Worm (Caenorhabditis elegans) whole organism, young adult: ENCODE results near the gene ubc-22.
A peak's percentile ranks its signal among the peaks of the same experiment; 100 is the strongest.

Experiments used
- C17E4.6 ChIP-seq: fragments of 200-800 bp; sonication (Bioruptor generic); IDR thresholded peaks from 2 replicates; pipeline ENCODE4 v1.3.6; 2022; ENCODE audit warnings: missing genetic modification reagents, missing genetic modification characterization, missing compliant biosample characterization
- D2030.7 ChIP-seq: fragments of 200-800 bp; sonication (Bioruptor generic); IDR thresholded peaks from 2 replicates; pipeline ENCODE4 v1.3.6; 2022; ENCODE audit warnings: missing genetic modification reagents, missing genetic modification characterization, missing compliant biosample characterization
- F57C9.4 ChIP-seq: sonication (generic microtip); optimal IDR thresholded peaks from 2 replicates; lab custom pipeline; 2017; ENCODE audit warnings: mild to moderate bottlenecking, missing genetic modification characterization, missing compliant biosample characterization
- K11D2.4 ChIP-seq: fragments of 200-800 bp; sonication (Bioruptor generic); IDR thresholded peaks from 2 replicates; pipeline ENCODE4 v1.3.6; 2022; ENCODE audit warnings: missing genetic modification reagents, missing genetic modification characterization, missing compliant biosample characterization
- Y95B8A.8 ChIP-seq: fragments of 200-800 bp; sonication (Bioruptor generic); IDR thresholded peaks from 2 replicates; pipeline ENCODE4 v1.3.6; 2022; ENCODE audit warnings: missing genetic modification reagents, missing genetic modification characterization, missing compliant biosample characterization
- aptf-2 ChIP-seq: fragments of 200-800 bp; sonication (Bioruptor generic); conservative IDR thresholded peaks from 2 replicates; pipeline ENCODE4 v1.3.6; 2022; ENCODE audit warnings: missing genetic modification reagents, missing genetic modification characterization, missing compliant biosample characterization
- aptf-3 ChIP-seq: fragments of 200-800 bp; sonication (Bioruptor generic); IDR thresholded peaks from 2 replicates; pipeline ENCODE4 v1.3.6; 2022; ENCODE audit warnings: missing genetic modification characterization, missing compliant biosample characterization
- athp-1 ChIP-seq: sonication (generic microtip); optimal IDR thresholded peaks from 2 replicates; lab custom pipeline; 2017; ENCODE audit warnings: mild to moderate bottlenecking, missing genetic modification characterization, missing compliant biosample characterization
- attf-6 ChIP-seq: fragments of 200-800 bp; sonication (Bioruptor generic); IDR thresholded peaks from 2 replicates; pipeline ENCODE4 v1.3.6; 2022; ENCODE audit warnings: missing genetic modification reagents, missing genetic modification characterization, missing compliant biosample characterization
- cebp-1 ChIP-seq, 2 experiments: fragments of 200-800 bp in 1 of 2; sonication (Bioruptor generic) in 1 of 2; sonication (generic microtip) in 1 of 2; IDR thresholded peaks in 1 of 2; optimal IDR thresholded peaks in 1 of 2; 2 replicates each; pipeline versions ENCODE4 v1.3.6 to Lab custom; 2017 to 2022; ENCODE audit warnings: missing compliant biosample characterization in 2 of 2, missing genetic modification characterization in 2 of 2, mild to moderate bottlenecking in 1 of 2, missing genetic modification reagents in 1 of 2, moderate library complexity in 1 of 2
- ceh-100 ChIP-seq: fragments of 200-800 bp; sonication (Bioruptor generic); IDR thresholded peaks from 2 replicates; pipeline ENCODE4 v1.3.6; 2022; ENCODE audit warnings: missing genetic modification reagents, missing genetic modification characterization, missing compliant biosample characterization
- ceh-40 ChIP-seq: fragments of 200-800 bp; sonication (Bioruptor generic); IDR thresholded peaks from 2 replicates; pipeline ENCODE4 v1.3.6; 2022; ENCODE audit warnings: missing genetic modification characterization, missing compliant biosample characterization
- chd-7 ChIP-seq: sonication (generic microtip); optimal IDR thresholded peaks from 2 replicates; lab custom pipeline; 2016; ENCODE audit warnings: mild to moderate bottlenecking, missing genetic modification characterization, moderate library complexity, missing compliant biosample characterization
- die-1 ChIP-seq: sonication (generic microtip); optimal IDR thresholded peaks from 2 replicates; lab custom pipeline; 2016; ENCODE audit warnings: missing genotype, mild to moderate bottlenecking, missing genetic modification characterization, missing compliant biosample characterization
- egl-44 ChIP-seq: fragments of 200-800 bp; sonication (Bioruptor generic); IDR thresholded peaks from 2 replicates; pipeline ENCODE4 v1.3.6; 2022; ENCODE audit warnings: missing genetic modification reagents, missing genetic modification characterization, missing compliant biosample characterization
- hmg-1.2 ChIP-seq: fragments of 200-800 bp; sonication (Bioruptor generic); IDR thresholded peaks from 2 replicates; pipeline ENCODE4 v1.3.6; 2022; ENCODE audit warnings: missing genetic modification reagents, missing genetic modification characterization, missing compliant biosample characterization
- hsf-1 ChIP-seq: fragments of 200-800 bp; sonication (Bioruptor generic); IDR thresholded peaks from 2 replicates; pipeline ENCODE4 v1.3.6; 2022; ENCODE audit warnings: missing genetic modification reagents, missing genetic modification characterization, missing compliant biosample characterization
- lin-26 ChIP-seq: fragments of 200-800 bp; sonication (Bioruptor generic); IDR thresholded peaks from 2 replicates; pipeline ENCODE4 v1.3.6; 2022; ENCODE audit warnings: missing genetic modification reagents, missing genetic modification characterization, missing compliant biosample characterization
- lin-40 ChIP-seq: sonication (generic microtip); optimal IDR thresholded peaks from 2 replicates; lab custom pipeline; 2016; ENCODE audit warnings: missing genetic modification characterization, mild to moderate bottlenecking, missing compliant biosample characterization, missing genotype, missing genetic modification reagents
- lsy-27 ChIP-seq: sonication (generic microtip); optimal IDR thresholded peaks from 2 replicates; lab custom pipeline; 2017; ENCODE audit warnings: missing genetic modification characterization, mild to moderate bottlenecking, missing compliant biosample characterization, antibody characterized with exemption, missing genotype, borderline replicate concordance; ENCODE audit not compliant: insufficient read depth
- mes-4 ChIP-seq: sonication (generic microtip); optimal IDR thresholded peaks from 2 replicates; lab custom pipeline; 2016; ENCODE audit warnings: missing genotype, missing genetic modification characterization, missing compliant biosample characterization
- mxl-1 ChIP-seq: sonication (generic microtip); optimal IDR thresholded peaks from 2 replicates; lab custom pipeline; 2016; ENCODE audit warnings: missing genetic modification characterization, missing compliant biosample characterization
- nfyb-1 ChIP-seq: fragments of 200-800 bp; sonication (Bioruptor generic); IDR thresholded peaks from 2 replicates; pipeline ENCODE4 v1.3.6; 2022; ENCODE audit warnings: missing genetic modification reagents, missing genetic modification characterization, missing compliant biosample characterization
- nhr-27 ChIP-seq: fragments of 200-800 bp; sonication (Bioruptor generic); optimal IDR thresholded peaks from 2 replicates; lab custom pipeline; 2018; ENCODE audit warnings: mild to moderate bottlenecking, missing genetic modification characterization, moderate library complexity, missing compliant biosample characterization
- rec-8 ChIP-seq, 2 experiments: sonication (generic microtip); optimal IDR thresholded peaks; 2 replicates each; lab custom pipeline; 2016; ENCODE audit warnings: mild to moderate bottlenecking in 2 of 2, missing genetic modification characterization in 2 of 2, missing genetic modification reagents in 2 of 2, missing genotype in 2 of 2, missing biosample characterization in 1 of 2, missing compliant biosample characterization in 1 of 2, moderate library complexity in 1 of 2
- rpc-1 ChIP-seq, 2 experiments: fragments of 150-350 bp in 1 of 2; sonication (generic microtip) in 1 of 2; optimal IDR thresholded peaks; 2 replicates each; lab custom pipeline; 2014 to 2018; ENCODE audit warnings: missing biosample characterization in 1 of 2, missing genetic modification characterization in 1 of 2, missing genetic modification reagents in 1 of 2, missing genotype in 1 of 2
- sdz-38 ChIP-seq: sonication (generic microtip); optimal IDR thresholded peaks from 2 replicates; lab custom pipeline; 2016; ENCODE audit warnings: missing genotype, missing genetic modification characterization, missing compliant biosample characterization
- snpc-4 ChIP-seq, 5 experiments: fragments of 150-350 bp in 1 of 5; sonication (generic microtip) in 4 of 5; optimal IDR thresholded peaks; 2 replicates each; lab custom pipeline; 2014 to 2018; ENCODE audit warnings: missing genetic modification characterization in 5 of 5, missing biosample characterization in 3 of 5, antibody characterized with exemption in 2 of 5, mild to moderate bottlenecking in 2 of 5, missing compliant biosample characterization in 2 of 5, missing genotype in 2 of 5, moderate library complexity in 2 of 5, missing genetic modification reagents in 1 of 5
- somi-1 ChIP-seq: fragments of 200-800 bp; sonication (Bioruptor generic); optimal IDR thresholded peaks from 2 replicates; lab custom pipeline; 2018; ENCODE audit warnings: mild to moderate bottlenecking, missing genetic modification characterization, missing compliant biosample characterization
- tbp1 ChIP-seq: fragments of 200-800 bp; sonication (Bioruptor generic); optimal IDR thresholded peaks from 2 replicates; lab custom pipeline; 2018; ENCODE audit warnings: mild to moderate bottlenecking, missing genetic modification characterization, missing compliant biosample characterization
- tlf-1 ChIP-seq: fragments of 200-800 bp; sonication (Bioruptor generic); optimal IDR thresholded peaks from 2 replicates; lab custom pipeline; 2018; ENCODE audit warnings: mild to moderate bottlenecking, missing genetic modification characterization, missing compliant biosample characterization
- zim-3 ChIP-seq: sonication (generic microtip); optimal IDR thresholded peaks from 2 replicates; lab custom pipeline; 2017; ENCODE audit warnings: mild to moderate bottlenecking, missing genetic modification characterization, moderate library complexity, missing compliant biosample characterization
- ztf-18 ChIP-seq: sonication (generic microtip); optimal IDR thresholded peaks from 2 replicates; lab custom pipeline; 2016; ENCODE audit warnings: missing genotype, mild to moderate bottlenecking, missing genetic modification characterization, missing compliant biosample characterization
- ztf-25 ChIP-seq: fragments of 200-800 bp; sonication (Bioruptor generic); IDR thresholded peaks from 2 replicates; pipeline ENCODE4 v1.3.6; 2022; ENCODE audit warnings: missing genetic modification reagents, missing genetic modification characterization, missing compliant biosample characterization

The ubc-22 gene

DNA sequence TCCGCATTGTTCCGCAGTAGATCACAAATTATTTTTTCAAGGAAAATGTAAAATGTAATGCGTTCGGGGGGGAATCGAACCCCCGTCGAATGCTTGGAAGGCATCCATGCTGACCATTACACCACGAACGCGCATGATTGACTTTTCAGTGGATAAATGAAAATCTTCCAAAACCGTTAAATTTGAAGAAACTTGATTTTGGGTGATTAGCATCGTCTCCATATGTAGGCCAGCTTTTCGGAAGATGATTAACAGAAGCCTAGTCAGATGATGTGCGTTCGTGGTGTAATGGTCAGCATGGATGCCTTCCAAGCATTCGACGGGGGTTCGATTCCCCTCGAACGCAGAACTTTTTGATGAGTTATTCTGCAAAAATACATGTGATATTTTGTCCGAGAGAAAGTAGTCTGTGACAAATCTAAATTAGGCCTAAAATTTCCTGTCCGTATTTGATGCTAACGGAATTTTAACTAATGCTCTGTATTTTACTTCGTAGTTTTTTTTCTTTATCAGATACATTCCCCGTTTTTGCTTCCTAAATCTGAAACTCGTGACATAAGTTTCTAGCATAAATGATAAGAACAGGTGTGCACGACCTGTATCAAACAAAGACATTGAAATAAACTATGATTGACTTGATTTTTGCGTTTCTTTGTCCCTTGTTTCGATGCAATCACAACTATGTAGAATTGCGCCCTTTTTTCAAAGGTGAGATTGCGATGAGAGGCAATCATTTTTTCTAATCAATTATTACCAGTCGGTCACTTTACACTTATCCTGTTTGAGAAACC lies 22.3 kb downstream of the ubc-22 start, which contains the start of gene C28G1.10 (continued):
- TF ChIP-seq lin-40: peak; percentile 23
- peak; percentile 89 for TF ChIP-seq lin-26 (GFP tag; lab: Robert Waterston, UW)
- TF ChIP-seq zim-3: peak; percentile 45
- TF ChIP-seq rpc-1 (optimal IDR thresholded peaks at IDR 0.05; lab: Kevin White, UChicago): peak; percentile 81
- TF ChIP-seq rpc-1 (tag; optimal IDR thresholded peaks at IDR 0.05; lab: Kevin White, UChicago): peak; percentile 97
- TF ChIP-seq tbp1 (GFP tag; lab: Kevin White, UChicago): peak; percentile 85
- no peak for TF ChIP-seq nhr-27 (tag; lab: Kevin White, UChicago)
- TF ChIP-seq mes-4: no peak
- peak; percentile 49; the same call in 1 of the 2 replicates for TF ChIP-seq ceh-40 (GFP tag; lab: Robert Waterston, UW)
- peak; percentile 63 for TF ChIP-seq hmg-1.2 (GFP tag; lab: Robert Waterston, UW)
- TF ChIP-seq athp-1: no peak
- TF ChIP-seq K11D2.4: no peak
- peak; percentile 17 to 24 for TF ChIP-seq rec-8 (tag; optimal IDR thresholded peaks at IDR 0.05; lab: Kevin White, UChicago)
- no peak for TF ChIP-seq tlf-1 (GFP tag; lab: Kevin White, UChicago)
- no peak for TF ChIP-seq C17E4.6 (GFP tag; lab: Robert Waterston, UW)
- TF ChIP-seq nfyb-1: peak; percentile 53; the same call in 1 of the 2 replicates
- peak; percentile 80; the same call in 1 of the 2 replicates for TF ChIP-seq ztf-25 (GFP tag; lab: Robert Waterston, UW)
- no peak for TF ChIP-seq lsy-27 (tag; lab: Kevin White, UChicago)
- no peak; the same call in none of the 2 replicates for TF ChIP-seq hsf-1 (GFP tag; lab: Robert Waterston, UW)
- no peak for TF ChIP-seq chd-7 (tag; lab: Kevin White, UChicago)
- no peak for TF ChIP-seq sdz-38
- peak; percentile 75 for TF ChIP-seq D2030.7
- TF ChIP-seq aptf-2 (GFP tag; lab: Robert Waterston, UW): 0 out of 2 replicates have a peak, but pooled peaks have one; percentile 15
- TF ChIP-seq egl-44 (GFP tag; lab: Robert Waterston, UW): peak; percentile 62; the same call in 1 of the 2 replicates
- TF ChIP-seq aptf-3 (GFP tag; lab: Robert Waterston, UW): no peak
- TF ChIP-seq somi-1 (GFP tag; lab: Kevin White, UChicago): peak; percentile 6
- TF ChIP-seq die-1 (tag; lab: Kevin White, UChicago): peak; percentile 85
- peak; percentile 69 for TF ChIP-seq attf-6 (GFP tag; lab: Robert Waterston, UW)
- peak; percentile 18 for TF ChIP-seq ztf-18 (tag; lab: Kevin White, UChicago)
- no peak for TF ChIP-seq ceh-100 (GFP tag; lab: Robert Waterston, UW)
- TF ChIP-seq snpc-4 (GFP tag; optimal IDR thresholded peaks at IDR 0.05; lab: Kevin White, UChicago): peak; percentile 53
- peak in 1 of 4 experiments; percentile 61 for TF ChIP-seq snpc-4 (tag; optimal IDR thresholded peaks at IDR 0.05; lab: Kevin White, UChicago)
- no peak for TF ChIP-seq F57C9.4 (tag; lab: Kevin White, UChicago)
- TF ChIP-seq Y95B8A.8 (GFP tag; lab: Robert Waterston, UW): no peak
- TF ChIP-seq mxl-1: peak; percentile 36
- TF ChIP-seq cebp-1 (GFP tag; IDR thresholded peaks at IDR 0.05; lab: Robert Waterston, UW): peak; percentile 15; the same call in 1 of the 2 replicates
- TF ChIP-seq cebp-1 (tag; optimal IDR thresholded peaks at IDR 0.05; lab: Kevin White, UChicago): no peak

DNA sequence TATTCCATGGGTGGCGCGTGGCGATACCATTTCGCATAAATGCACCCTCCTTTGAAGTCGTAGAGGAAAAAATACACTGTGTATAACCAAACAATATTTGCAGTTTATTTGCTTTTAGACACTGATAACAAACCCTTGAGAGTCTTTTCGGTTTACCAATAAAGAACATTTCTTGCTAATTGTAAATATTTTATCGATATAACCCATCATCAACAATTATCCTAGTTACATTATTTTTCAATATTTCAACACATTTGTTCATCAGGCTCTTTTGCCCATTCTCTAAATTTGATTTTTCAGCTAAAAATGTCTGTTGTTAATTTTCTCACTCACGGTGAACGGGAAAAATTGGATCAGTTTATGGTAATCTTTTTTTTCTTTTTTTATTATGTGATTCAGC lies 25.0 kb downstream of the ubc-22 start, which contains the start of gene ubc-23:
TSS of gene ubc-23 (plus strand) at position 301 of the 400 bp plus-strand sequence.
- no peak for TF ChIP-seq egl-44 (GFP tag; lab: Robert Waterston, UW)
